Worm (Caenorhabditis elegans) whole organism, L3 larva: ENCODE measurements around the gene C02C6.14.

Experiments used
- R02D3.7 ChIP-seq: fragments of 150-350 bp; optimal IDR thresholded peaks from 2 replicates; lab custom pipeline; 2014; ENCODE audit warnings: missing biosample characterization, missing genetic modification characterization
- ZK546.5 ChIP-seq: sonication (generic microtip); optimal IDR thresholded peaks from 2 replicates; lab custom pipeline; 2017; ENCODE audit warnings: missing biosample characterization, missing genetic modification characterization
- ama-1 ChIP-seq: fragments of 150-350 bp; optimal IDR thresholded peaks from 2 replicates; lab custom pipeline; 2018
- ceh-16 ChIP-seq: sonication (generic microtip); optimal IDR thresholded peaks from 2 replicates; lab custom pipeline; 2017; ENCODE audit warnings: missing biosample characterization, missing genetic modification characterization
- ceh-28 ChIP-seq: fragments of 150-350 bp; optimal IDR thresholded peaks from 2 replicates; lab custom pipeline; 2014; ENCODE audit warnings: missing biosample characterization, missing genetic modification reagents, missing genetic modification characterization
- ceh-82 ChIP-seq: fragments of 150-350 bp; optimal IDR thresholded peaks from 2 replicates; lab custom pipeline; 2014; ENCODE audit warnings: missing biosample characterization, missing genetic modification characterization
- ceh-9 ChIP-seq: sonication (generic microtip); optimal IDR thresholded peaks from 2 replicates; lab custom pipeline; 2018; ENCODE audit warnings: missing biosample characterization, missing genetic modification characterization
- daf-12 ChIP-seq: fragments of 150-350 bp; optimal IDR thresholded peaks from 2 replicates; lab custom pipeline; 2014; ENCODE audit warnings: missing biosample characterization, missing genetic modification reagents, missing genetic modification characterization
- egl-5 ChIP-seq: fragments of 150-350 bp; optimal IDR thresholded peaks from 2 replicates; lab custom pipeline; 2017; ENCODE audit warnings: missing biosample characterization, missing genetic modification reagents, missing genetic modification characterization, inconsistent platforms
- elt-1 ChIP-seq: fragments of 150-350 bp; optimal IDR thresholded peaks from 2 replicates; lab custom pipeline; 2014; ENCODE audit warnings: missing biosample characterization, missing genetic modification characterization
- elt-2 ChIP-seq: sonication (generic microtip); optimal IDR thresholded peaks from 2 replicates; lab custom pipeline; 2016; ENCODE audit warnings: missing genetic modification reagents, mild to moderate bottlenecking, missing genetic modification characterization, missing compliant biosample characterization
- eor-1 ChIP-seq, 2 experiments: fragments of 150-350 bp; optimal IDR thresholded peaks; 2 replicates each; lab custom pipeline; 2014 to 2018; ENCODE audit warnings: missing biosample characterization in 2 of 2, missing genetic modification characterization in 2 of 2
- fkh-10 ChIP-seq: sonication (generic microtip); optimal IDR thresholded peaks from 2 replicates; lab custom pipeline; 2017; ENCODE audit warnings: missing biosample characterization, missing genetic modification reagents, missing genetic modification characterization
- jun-1 ChIP-seq: fragments of 150-350 bp; optimal IDR thresholded peaks from 2 replicates; lab custom pipeline; 2014; ENCODE audit warnings: missing biosample characterization, missing genetic modification reagents, missing genetic modification characterization
- lin-15B ChIP-seq: fragments of 150-350 bp; optimal IDR thresholded peaks from 2 replicates; lab custom pipeline; 2014; ENCODE audit warnings: missing biosample characterization, missing genetic modification characterization
- lin-39 ChIP-seq: fragments of 150-350 bp; optimal IDR thresholded peaks from 2 replicates; lab custom pipeline; 2018; ENCODE audit warnings: missing biosample characterization, missing genetic modification reagents, missing genetic modification characterization
- lsy-12 ChIP-seq: sonication (generic microtip); optimal IDR thresholded peaks from 2 replicates; lab custom pipeline; 2016; ENCODE audit warnings: mild to moderate bottlenecking, missing genetic modification characterization, missing compliant biosample characterization
- mdl-1 ChIP-seq: fragments of 150-350 bp; optimal IDR thresholded peaks from 2 replicates; lab custom pipeline; 2014; ENCODE audit warnings: missing biosample characterization, missing genetic modification characterization
- mml-1 ChIP-seq: fragments of 150-350 bp; sonication (generic microtip); optimal IDR thresholded peaks from 3 replicates; lab custom pipeline; 2014; ENCODE audit warnings: missing biosample characterization, missing genetic modification characterization
- nfya-1 ChIP-seq: sonication (generic microtip); optimal IDR thresholded peaks from 2 replicates; lab custom pipeline; 2017; ENCODE audit warnings: missing genetic modification characterization, mild to moderate bottlenecking, missing compliant biosample characterization, antibody characterized with exemption, moderate library complexity; ENCODE audit not compliant: insufficient read depth
- nhr-11 ChIP-seq: fragments of 150-350 bp; optimal IDR thresholded peaks from 2 replicates; lab custom pipeline; 2014; ENCODE audit warnings: missing biosample characterization, missing genetic modification characterization
- nhr-12 ChIP-seq: fragments of 150-350 bp; optimal IDR thresholded peaks from 2 replicates; lab custom pipeline; 2014; ENCODE audit warnings: missing biosample characterization, missing genetic modification characterization
- nhr-23 ChIP-seq: fragments of 150-350 bp; optimal IDR thresholded peaks from 2 replicates; lab custom pipeline; 2014; ENCODE audit warnings: missing biosample characterization, missing genetic modification reagents, missing genetic modification characterization
- nhr-25 ChIP-seq: sonication (generic microtip); optimal IDR thresholded peaks from 2 replicates; lab custom pipeline; 2017; ENCODE audit warnings: missing biosample characterization, missing genetic modification characterization
- nhr-28 ChIP-seq: fragments of 150-350 bp; optimal IDR thresholded peaks from 2 replicates; lab custom pipeline; 2014; ENCODE audit warnings: missing biosample characterization, missing genetic modification characterization
- nhr-43 ChIP-seq: sonication (generic microtip); optimal IDR thresholded peaks from 2 replicates; lab custom pipeline; 2016; ENCODE audit warnings: mild to moderate bottlenecking, missing genetic modification characterization, missing compliant biosample characterization; ENCODE audit not compliant: poor library complexity, severe bottlenecking
- nhr-67 ChIP-seq: fragments of 150-350 bp; optimal IDR thresholded peaks from 2 replicates; lab custom pipeline; 2014; ENCODE audit warnings: missing biosample characterization, missing genetic modification characterization
- nhr-77 ChIP-seq: fragments of 150-350 bp; optimal IDR thresholded peaks from 2 replicates; lab custom pipeline; 2014; ENCODE audit warnings: missing biosample characterization, missing genetic modification characterization
- pha-4 ChIP-seq: fragments of 150-350 bp; optimal IDR thresholded peaks from 2 replicates; lab custom pipeline; 2014; ENCODE audit warnings: missing biosample characterization, missing genetic modification reagents, missing genetic modification characterization
- pqm-1 ChIP-seq: fragments of 150-350 bp; optimal IDR thresholded peaks from 2 replicates; lab custom pipeline; 2017; ENCODE audit warnings: missing biosample characterization, missing genetic modification characterization, inconsistent platforms
- sea-2 ChIP-seq: fragments of 150-350 bp; sonication (generic microtip); optimal IDR thresholded peaks from 4 replicates; lab custom pipeline; 2014; ENCODE audit warnings: missing biosample characterization, missing genetic modification reagents, missing genetic modification characterization
- skn-1 ChIP-seq: fragments of 150-350 bp; optimal IDR thresholded peaks from 2 replicates; lab custom pipeline; 2014; ENCODE audit warnings: missing biosample characterization, missing genetic modification characterization
- snpc-4 ChIP-seq: fragments of 150-350 bp; optimal IDR thresholded peaks from 2 replicates; lab custom pipeline; 2014; ENCODE audit warnings: missing biosample characterization, missing genetic modification characterization
- tbx-2 ChIP-seq: sonication (generic microtip); optimal IDR thresholded peaks from 2 replicates; lab custom pipeline; 2016; ENCODE audit warnings: mild to moderate bottlenecking, missing genetic modification characterization, missing compliant biosample characterization
- zag-1 ChIP-seq: fragments of 150-350 bp; optimal IDR thresholded peaks from 2 replicates; lab custom pipeline; 2014; ENCODE audit warnings: missing biosample characterization, missing genetic modification characterization
- ztf-11 ChIP-seq: fragments of 150-350 bp; optimal IDR thresholded peaks from 2 replicates; lab custom pipeline; 2014; ENCODE audit warnings: missing biosample characterization, missing genetic modification characterization
- ztf-4 ChIP-seq: fragments of 150-350 bp; optimal IDR thresholded peaks from 2 replicates; lab custom pipeline; 2014; ENCODE audit warnings: missing biosample characterization, missing genetic modification characterization

C02C6.14 gene

DNA sequence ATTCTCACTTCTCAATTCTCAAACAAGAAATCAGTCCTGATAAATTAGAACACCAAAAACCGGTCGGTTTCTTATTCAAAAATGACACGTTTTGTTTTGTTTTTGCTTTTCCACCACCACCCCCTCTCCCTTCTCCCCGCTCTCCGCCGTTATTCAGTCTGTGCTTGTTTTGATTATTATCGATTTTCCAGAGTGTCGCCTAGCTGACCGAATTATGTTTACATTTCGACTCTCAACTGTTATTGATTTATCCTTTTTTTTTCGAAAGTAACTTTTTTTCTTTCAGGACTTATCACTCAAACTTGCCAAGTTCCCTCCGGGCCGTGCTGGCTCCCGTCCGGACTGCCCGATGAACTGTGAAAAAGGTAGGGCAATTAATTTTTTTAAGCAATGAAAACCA is 44.1 kb upstream of the C02C6.14 start, which contains the start of gene gob-1:
Gene gob-1 (plus strand): TSS at position 281 of the 400 bp plus-strand sequence.
- TF ChIP-seq nhr-67 (tag; lab: Kevin White, UChicago) (no peak), R02D3.7 (tag; lab: Kevin White, UChicago) (no peak), daf-12 (no peak), nhr-11 (tag; lab: Kevin White, UChicago) (no peak), nhr-23 (no peak), ama-1 (lab: Kevin White, UChicago) (no peak), snpc-4 (tag; lab: Kevin White, UChicago) (no peak), nhr-25 (tag; lab: Kevin White, UChicago) (no peak), mml-1 (tag; lab: Kevin White, UChicago) (no peak), lin-15B (tag; lab: Kevin White, UChicago) (no peak), nhr-77 (tag; lab: Kevin White, UChicago) (no peak), tbx-2 (tag; lab: Kevin White, UChicago) (no peak), skn-1 (tag; lab: Kevin White, UChicago) (no peak), ztf-4 (tag; lab: Kevin White, UChicago) (no peak), lsy-12 (tag; lab: Kevin White, UChicago) (no peak), nfya-1 (tag; lab: Kevin White, UChicago) (no peak)

DNA sequence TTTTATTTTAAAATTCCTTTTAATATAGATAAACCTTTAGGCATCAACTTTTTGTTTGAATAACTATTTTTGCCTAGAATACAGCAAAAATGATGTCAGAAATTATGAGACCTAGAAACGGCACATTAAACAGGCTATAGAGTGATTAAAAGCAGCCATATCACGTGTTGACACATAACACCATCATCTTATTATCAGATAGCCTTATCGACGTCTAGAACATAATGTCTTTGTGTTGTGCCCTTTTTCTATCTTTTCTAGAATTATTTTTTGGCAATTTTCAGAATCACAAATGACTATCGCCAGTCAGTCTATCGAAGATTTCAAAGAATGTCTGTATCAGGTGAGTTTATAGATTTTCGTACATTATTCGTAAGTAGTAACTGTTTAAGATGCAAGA is 43.3 kb upstream of the C02C6.14 start:
- TF ChIP-seq nhr-43 (tag; lab: Kevin White, UChicago): peak; percentile 30
- TF ChIP-seq nhr-12 (tag; lab: Kevin White, UChicago): no peak
- TF ChIP-seq pha-4 (tag; lab: Kevin White, UChicago): no peak
- no peak for TF ChIP-seq ztf-11 (tag; lab: Kevin White, UChicago)
- no peak for TF ChIP-seq nhr-67 (tag; lab: Kevin White, UChicago)
- peak; percentile 54 for TF ChIP-seq elt-2 (tag; lab: Kevin White, UChicago)
- TF ChIP-seq pqm-1 (tag; lab: Kevin White, UChicago): peak; percentile 53
- no peak for TF ChIP-seq eor-1 (tag; optimal IDR thresholded peaks at IDR 0.05; lab: Kevin White, UChicago)
- no peak for TF ChIP-seq daf-12
- TF ChIP-seq zag-1 (tag; lab: Kevin White, UChicago): no peak
- TF ChIP-seq ZK546.5 (tag; lab: Kevin White, UChicago): no peak

DNA sequence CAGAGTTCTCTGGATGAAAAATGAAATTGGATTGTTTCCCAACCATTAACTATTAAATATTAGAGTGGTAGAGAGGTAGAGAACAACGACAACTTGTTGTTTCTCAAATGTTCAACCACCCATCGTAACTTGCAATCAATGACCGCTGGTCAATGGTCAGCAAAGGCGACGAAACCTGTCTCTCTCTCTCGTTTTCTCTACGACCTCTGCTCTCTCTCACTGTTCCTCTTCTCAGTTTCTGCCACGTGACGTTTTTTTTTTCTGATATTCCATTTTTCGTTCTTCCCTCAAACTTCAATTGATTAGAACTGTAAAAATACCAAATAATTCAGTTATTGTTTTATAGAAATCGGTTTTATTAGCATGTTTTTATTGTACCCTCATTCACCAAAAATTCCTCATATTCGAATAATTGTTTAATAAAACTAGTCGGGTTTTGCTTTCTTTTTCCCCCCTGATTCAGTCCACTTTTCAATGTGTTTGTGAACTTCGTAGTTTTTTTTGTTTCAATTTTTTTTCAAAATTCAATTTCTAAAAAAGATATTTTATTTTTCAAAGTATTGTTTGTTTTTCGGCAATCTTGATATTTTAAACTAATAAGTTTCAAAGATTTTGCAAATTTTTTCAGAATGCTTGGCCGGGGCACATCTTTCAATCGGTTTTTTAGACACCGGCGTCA is 40.4 kb upstream of the C02C6.14 start, which contains the start of gene suox-1:
Gene suox-1 (plus strand): TSS at position 629 of the 679 bp plus-strand sequence.
- TF ChIP-seq elt-2 (tag; lab: Kevin White, UChicago): peak; percentile 16
- TF ChIP-seq lsy-12 (tag; lab: Kevin White, UChicago): peak; percentile 3
- no peak for TF ChIP-seq jun-1
- TF ChIP-seq nhr-67 (tag; lab: Kevin White, UChicago): no peak
- TF ChIP-seq nhr-23: peak; percentile 73
- TF ChIP-seq nfya-1 (tag; lab: Kevin White, UChicago): peak; percentile 36
- TF ChIP-seq tbx-2 (tag; lab: Kevin White, UChicago): no peak
- TF ChIP-seq ama-1 (lab: Kevin White, UChicago): peak; percentile 48
- TF ChIP-seq mdl-1 (tag; lab: Kevin White, UChicago): peak; percentile 45
- TF ChIP-seq ceh-9 (tag; lab: Kevin White, UChicago): no peak
- TF ChIP-seq nhr-25 (tag; lab: Kevin White, UChicago): peak; percentile 48
- peak; percentile 45 for TF ChIP-seq lin-39 (tag; lab: Kevin White, UChicago)
- TF ChIP-seq skn-1 (tag; lab: Kevin White, UChicago): no peak
- no peak for TF ChIP-seq zag-1 (tag; lab: Kevin White, UChicago)
- TF ChIP-seq ceh-16 (tag; lab: Kevin White, UChicago): no peak
- TF ChIP-seq pha-4 (tag; lab: Kevin White, UChicago): peak; percentile 14
- TF ChIP-seq nhr-43 (tag; lab: Kevin White, UChicago): peak; percentile 47

DNA sequence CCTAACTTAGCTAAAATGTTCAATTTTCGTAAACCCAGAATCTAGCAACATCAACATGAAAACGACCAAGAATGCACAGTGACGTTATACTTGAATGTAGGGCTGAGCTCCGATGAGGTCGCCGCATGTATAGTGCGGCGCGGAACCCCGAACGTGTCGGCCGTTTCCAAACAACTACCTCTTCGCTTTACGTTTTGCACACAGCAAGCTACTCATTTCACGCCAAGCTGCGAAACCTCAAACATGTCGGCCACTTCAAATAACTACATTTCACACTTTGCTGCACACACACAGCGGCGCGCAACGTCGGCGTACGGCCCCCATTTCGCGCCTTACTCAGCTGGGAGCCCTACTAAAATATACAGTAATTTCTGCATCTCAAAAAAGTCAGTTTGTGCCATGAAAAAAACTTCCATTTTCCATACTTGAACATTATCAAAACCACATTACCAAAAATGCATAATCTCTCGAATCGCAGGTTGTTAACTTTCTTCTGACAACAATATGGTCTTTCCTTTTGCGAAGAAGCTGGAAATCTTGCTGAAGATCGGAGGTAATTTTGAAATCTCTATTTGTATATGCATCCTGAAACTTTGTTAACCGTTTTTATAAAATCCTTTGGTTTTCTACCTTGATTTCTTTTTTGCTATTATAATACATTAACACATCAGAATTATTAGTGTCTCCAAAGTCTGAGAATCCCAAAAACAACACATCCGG is 34.9 kb upstream of the C02C6.14 start, which contains the start of gene H13N06.7:
Gene H13N06.7 (plus strand): TSS at position 670 of the 720 bp plus-strand sequence.
- TF ChIP-seq ama-1 (lab: Kevin White, UChicago) (no peak), tbx-2 (tag; lab: Kevin White, UChicago) (no peak), nhr-28 (tag; lab: Kevin White, UChicago) (no peak), sea-2 (GFP tag; lab: Kevin White, UChicago) (no peak), ceh-28 (tag; lab: Kevin White, UChicago) (no peak), ceh-82 (tag; lab: Kevin White, UChicago) (no peak), elt-1 (tag; lab: Kevin White, UChicago) (no peak), elt-2 (tag; lab: Kevin White, UChicago) (no peak), nhr-43 (tag; lab: Kevin White, UChicago) (no peak), ceh-16 (tag; lab: Kevin White, UChicago) (no peak), fkh-10 (no peak), ztf-11 (tag; lab: Kevin White, UChicago) (no peak), egl-5 (tag; lab: Kevin White, UChicago) (no peak)
